Worm (Caenorhabditis elegans) whole organism, L3 larva: ENCODE data around the gene Y57G11C.46.

ENCODE experiments used
- pha-4 ChIP-seq: fragments of 150-350 bp; optimal IDR thresholded peaks from 2 replicates; lab custom pipeline; 2014; ENCODE audit warnings: missing biosample characterization, missing genetic modification reagents, missing genetic modification characterization
- zag-1 ChIP-seq: fragments of 150-350 bp; optimal IDR thresholded peaks from 2 replicates; lab custom pipeline; 2014; ENCODE audit warnings: missing biosample characterization, missing genetic modification characterization

DNA sequence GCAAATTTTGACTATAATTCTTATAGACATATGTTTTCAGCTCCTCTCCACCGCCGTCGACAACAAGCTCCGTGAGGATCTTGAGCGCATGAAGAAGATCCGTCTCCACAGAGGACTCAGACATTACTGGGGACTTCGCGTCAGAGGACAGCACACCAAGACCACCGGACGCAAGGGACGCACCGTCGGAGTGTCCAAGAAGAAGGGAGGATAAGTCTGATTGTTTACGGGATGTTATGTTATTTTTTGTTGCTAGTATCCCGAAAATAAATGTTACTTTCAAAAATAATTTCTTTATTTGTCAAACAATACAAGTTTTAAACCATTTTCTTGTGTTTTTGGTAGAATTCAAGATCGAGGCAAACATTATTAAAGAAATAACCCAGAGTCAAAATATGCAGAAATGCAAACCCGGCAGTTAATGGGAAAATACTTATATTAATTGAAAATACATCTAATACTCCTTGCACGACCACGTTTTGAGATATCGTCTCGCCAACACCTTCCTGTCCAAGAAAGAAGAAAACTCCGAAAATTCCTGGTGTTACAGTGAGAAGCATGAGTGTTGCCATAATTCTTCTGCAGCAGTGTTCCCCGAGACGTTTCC is 10.1 kb upstream of the Y57G11C.46 start:
- TF ChIP-seq pha-4 (no peak), zag-1 (tag; lab: Kevin White, UChicago) (no peak)
